Worm (Caenorhabditis elegans): ENCODE data around the gene srj-9.

srj-9 gene

ce11 chrV:3468436-3468835 is 36.7 kb downstream of the srj-9 start, which contains the start of gene gst-33:
Gene gst-33 (minus strand): TSS chrV:3468562.
- TF ChIP-seq elt-2 (tag; optimal IDR thresholded peaks at IDR 0.05) (peak; percentile 63), lin-15B (tag; optimal IDR thresholded peaks at IDR 0.05) (no peak), unc-62 (GFP tag; optimal IDR thresholded peaks at IDR 0.05) (no peak), nhr-12 (tag; optimal IDR thresholded peaks at IDR 0.05) (no peak), sea-2 (GFP tag; optimal IDR thresholded peaks at IDR 0.05) (no peak), nhr-77 (tag; optimal IDR thresholded peaks at IDR 0.05) (no peak), ceh-9 (tag; optimal IDR thresholded peaks at IDR 0.05) (no peak), ceh-28 (tag; optimal IDR thresholded peaks at IDR 0.05) (peak; percentile 4), nhr-28 (tag; optimal IDR thresholded peaks at IDR 0.05) (no peak), nhr-25 (tag; optimal IDR thresholded peaks at IDR 0.05) (no peak), pqm-1 (tag; optimal IDR thresholded peaks at IDR 0.05) (peak; percentile 67), skn-1 (tag; optimal IDR thresholded peaks at IDR 0.05) (no peak), nfya-1 (tag; optimal IDR thresholded peaks at IDR 0.05; ENCODE audit: insufficient read depth) (no peak), ztf-4 (tag; optimal IDR thresholded peaks at IDR 0.05) (no peak), nhr-67 (tag; optimal IDR thresholded peaks at IDR 0.05) (no peak), snpc-4 (tag; optimal IDR thresholded peaks at IDR 0.05) (no peak), lsy-12 (tag; optimal IDR thresholded peaks at IDR 0.05) (no peak), egl-5 (tag; optimal IDR thresholded peaks at IDR 0.05) (no peak), jun-1 (tag; optimal IDR thresholded peaks at IDR 0.05) (no peak), nhr-43 (tag; optimal IDR thresholded peaks at IDR 0.05; ENCODE audit: poor library complexity, severe bottlenecking) (peak; percentile 18), elt-1 (tag; optimal IDR thresholded peaks at IDR 0.05) (no peak), fos-1 (tag; optimal IDR thresholded peaks at IDR 0.05) (no peak), nhr-237 (tag; optimal IDR thresholded peaks at IDR 0.05) (no peak), egl-27 (tag; optimal IDR thresholded peaks at IDR 0.05) (no peak), lin-39 (tag; optimal IDR thresholded peaks at IDR 0.05) (no peak), hmg-11 (tag; optimal IDR thresholded peaks at IDR 0.05) (no peak), nhr-23 (tag; optimal IDR thresholded peaks at IDR 0.05) (no peak), ceh-82 (tag; optimal IDR thresholded peaks at IDR 0.05) (no peak), eor-1 (tag; optimal IDR thresholded peaks at IDR 0.05) (no peak), aly-2 (tag; optimal IDR thresholded peaks at IDR 0.05) (no peak)

- no peak for TF ChIP-seq mdl-1 (tag; optimal IDR thresholded peaks at IDR 0.05)
- no peak for TF ChIP-seq aly-2 (tag; optimal IDR thresholded peaks at IDR 0.05)
- TF ChIP-seq fos-1 (tag; optimal IDR thresholded peaks at IDR 0.05) = no peak
- TF ChIP-seq daf-12 (tag; optimal IDR thresholded peaks at IDR 0.05) = no peak
- TF ChIP-seq sea-2 (GFP tag; optimal IDR thresholded peaks at IDR 0.05) = no peak
- no peak for TF ChIP-seq ceh-16 (tag; optimal IDR thresholded peaks at IDR 0.05)
- no peak for TF ChIP-seq zag-1 (tag; optimal IDR thresholded peaks at IDR 0.05)
- no peak for TF ChIP-seq ZK546.5 (tag; optimal IDR thresholded peaks at IDR 0.05)
- no peak for TF ChIP-seq nhr-237 (tag; optimal IDR thresholded peaks at IDR 0.05)
- no peak for TF ChIP-seq nhr-43 (tag; optimal IDR thresholded peaks at IDR 0.05; ENCODE audit: poor library complexity, severe bottlenecking)
- TF ChIP-seq mml-1 (tag; optimal IDR thresholded peaks at IDR 0.05) = no peak
Measured at ce11 chrV:3470782-3471181, 39.0 kb downstream of the srj-9 start, which contains the start of gene srbc-29. Gene srbc-29 (minus strand): TSS chrV:3470882.

- no peak for TF ChIP-seq elt-2 (tag; optimal IDR thresholded peaks at IDR 0.05)
- no peak for TF ChIP-seq ceh-28 (tag; optimal IDR thresholded peaks at IDR 0.05)
- TF ChIP-seq nhr-67 (tag; optimal IDR thresholded peaks at IDR 0.05) = no peak
- TF ChIP-seq ceh-82 (tag; optimal IDR thresholded peaks at IDR 0.05) = no peak
- no peak for TF ChIP-seq pha-4 (tag; optimal IDR thresholded peaks at IDR 0.05)
- no peak for TF ChIP-seq eor-1 (tag; optimal IDR thresholded peaks at IDR 0.05)
- no peak for TF ChIP-seq lin-15B (tag; optimal IDR thresholded peaks at IDR 0.05)
- no peak for TF ChIP-seq nhr-11 (tag; optimal IDR thresholded peaks at IDR 0.05)
- no peak for TF ChIP-seq nhr-76 (tag; optimal IDR thresholded peaks at IDR 0.05)
- no peak for TF ChIP-seq zag-1 (tag; optimal IDR thresholded peaks at IDR 0.05)
- TF ChIP-seq snpc-4 (tag; optimal IDR thresholded peaks at IDR 0.05) = no peak
- no peak for TF ChIP-seq mdl-1 (tag; optimal IDR thresholded peaks at IDR 0.05)
- TF ChIP-seq jun-1 (tag; optimal IDR thresholded peaks at IDR 0.05) = no peak
- TF ChIP-seq nhr-77 (tag; optimal IDR thresholded peaks at IDR 0.05) = no peak
- TF ChIP-seq ceh-16 (tag; optimal IDR thresholded peaks at IDR 0.05) = no peak
- TF ChIP-seq pqm-1 (tag; optimal IDR thresholded peaks at IDR 0.05) = no peak
- TF ChIP-seq tbx-2 (tag; optimal IDR thresholded peaks at IDR 0.05) = no peak
- TF ChIP-seq egl-27 (tag; optimal IDR thresholded peaks at IDR 0.05) = no peak
- TF ChIP-seq nhr-43 (tag; optimal IDR thresholded peaks at IDR 0.05; ENCODE audit: poor library complexity, severe bottlenecking) = no peak
Measured at ce11 chrV:3475021-3475420, 43.3 kb downstream of the srj-9 start, which contains the start of gene oac-2. Gene oac-2 (minus strand): TSS chrV:3475121.

Measured in whole organism, L3 larva.